Worm (Caenorhabditis elegans): ENCODE results near the gene nhr-248.

Gene nhr-248

ce11 chrV:17100829-17101228 lies 3.6 kb downstream of the nhr-248 start, which contains the start of gene ZK218.5:
Gene ZK218.5, plus strand, starts transcription at chrV:17101129.
- no peak for TF ChIP-seq fkh-10 (GFP tag; optimal IDR thresholded peaks at IDR 0.05)
- no peak for TF ChIP-seq K09A11.1 (tag; optimal IDR thresholded peaks at IDR 0.05; ENCODE audit: insufficient read depth)
- no peak for TF ChIP-seq ceh-48 (tag; optimal IDR thresholded peaks at IDR 0.05)
- TF ChIP-seq lin-11 (tag; optimal IDR thresholded peaks at IDR 0.05): no peak
- TF ChIP-seq T23F11.4 (GFP tag; optimal IDR thresholded peaks at IDR 0.05): no peak
- TF ChIP-seq unc-86 (tag; optimal IDR thresholded peaks at IDR 0.05): no peak
- TF ChIP-seq elt-2 (tag; optimal IDR thresholded peaks at IDR 0.05): no peak
- TF ChIP-seq C08G9.2 (tag; optimal IDR thresholded peaks at IDR 0.05): no peak
- TF ChIP-seq pha-4 (tag; optimal IDR thresholded peaks at IDR 0.05): no peak
- no peak for TF ChIP-seq ttx-3 (tag; optimal IDR thresholded peaks at IDR 0.05)
- TF ChIP-seq K02D7.2 (tag; optimal IDR thresholded peaks at IDR 0.05): no peak
- TF ChIP-seq tbx-7 (tag; optimal IDR thresholded peaks at IDR 0.05): no peak
- TF ChIP-seq Y22D7AL.16 (tag; optimal IDR thresholded peaks at IDR 0.05): no peak
- TF ChIP-seq pat-9 (tag; optimal IDR thresholded peaks at IDR 0.05): no peak
- TF ChIP-seq odd-2 (tag; optimal IDR thresholded peaks at IDR 0.05): no peak
- no peak for TF ChIP-seq sox-4 (tag; optimal IDR thresholded peaks at IDR 0.05)
- no peak for TF ChIP-seq che-1 (tag; optimal IDR thresholded peaks at IDR 0.05)
- TF ChIP-seq elt-4 (tag; optimal IDR thresholded peaks at IDR 0.05): no peak
- no peak for TF ChIP-seq sdc-2 (tag; optimal IDR thresholded peaks at IDR 0.05)

ce11 chrV:17098669-17099068 lies 5.8 kb downstream of the nhr-248 start, which contains the start of the genes ZK218.3 and ZK218.4:
Gene ZK218.3, minus strand, starts transcription at chrV:17098769.
Gene ZK218.4, plus strand, starts transcription at chrV:17098854.
- TF ChIP-seq ceh-48 (tag; optimal IDR thresholded peaks at IDR 0.05): no peak
- no peak for TF ChIP-seq rnt-1 (tag; optimal IDR thresholded peaks at IDR 0.05)
- TF ChIP-seq zip-5 (tag; optimal IDR thresholded peaks at IDR 0.05): no peak
- no peak for TF ChIP-seq lin-11 (tag; optimal IDR thresholded peaks at IDR 0.05)
- no peak for TF ChIP-seq gmeb-2 (tag; optimal IDR thresholded peaks at IDR 0.05)
- TF ChIP-seq sdc-2 (tag; optimal IDR thresholded peaks at IDR 0.05): no peak
- TF ChIP-seq elt-2 (tag; optimal IDR thresholded peaks at IDR 0.05): no peak
- TF ChIP-seq pha-2 (tag; optimal IDR thresholded peaks at IDR 0.05): no peak
- TF ChIP-seq fkh-10 (GFP tag; optimal IDR thresholded peaks at IDR 0.05): no peak
- TF ChIP-seq madf-2 (tag; optimal IDR thresholded peaks at IDR 0.05): no peak
- TF ChIP-seq hlh-15 (tag; optimal IDR thresholded peaks at IDR 0.05): no peak
- TF ChIP-seq nhr-11 (tag; optimal IDR thresholded peaks at IDR 0.05): no peak
- no peak for TF ChIP-seq K09A11.1 (tag; optimal IDR thresholded peaks at IDR 0.05; ENCODE audit: insufficient read depth)
- no peak for TF ChIP-seq ceh-31 (tag; optimal IDR thresholded peaks at IDR 0.05)
- no peak for TF ChIP-seq hlh-6 (tag; optimal IDR thresholded peaks at IDR 0.05)
- TF ChIP-seq odd-2 (tag; optimal IDR thresholded peaks at IDR 0.05): no peak
- TF ChIP-seq C38D4.7 (GFP tag; optimal IDR thresholded peaks at IDR 0.05): no peak
- TF ChIP-seq ceh-22 (tag; optimal IDR thresholded peaks at IDR 0.05): no peak
- TF ChIP-seq unc-55 (GFP tag; optimal IDR thresholded peaks at IDR 0.05): no peak
- no peak for TF ChIP-seq fax-1 (tag; optimal IDR thresholded peaks at IDR 0.05)

- TF ChIP-seq hlh-15 (tag; optimal IDR thresholded peaks at IDR 0.05) (no peak), pros-1 (tag; optimal IDR thresholded peaks at IDR 0.05) (no peak), ceh-22 (tag; optimal IDR thresholded peaks at IDR 0.05) (no peak), elt-4 (tag; optimal IDR thresholded peaks at IDR 0.05) (no peak), ceh-34 (tag; optimal IDR thresholded peaks at IDR 0.05) (no peak), ceh-6 (GFP tag; optimal IDR thresholded peaks at IDR 0.05) (no peak), madf-2 (tag; optimal IDR thresholded peaks at IDR 0.05) (no peak), dmd-4 (tag; optimal IDR thresholded peaks at IDR 0.05; ENCODE audit: borderline replicate concordance) (no peak)
These were observed 9.9 kb downstream of the nhr-248 start for ce11 chrV:17094568-17094967.

- TF ChIP-seq ceh-45 (GFP tag; IDR thresholded peaks at IDR 0.05): no peak
- TF ChIP-seq dve-1 (tag; optimal IDR thresholded peaks at IDR 0.05): no peak
- no peak for TF ChIP-seq hlh-15 (tag; optimal IDR thresholded peaks at IDR 0.05)
- no peak for TF ChIP-seq unc-55 (GFP tag; optimal IDR thresholded peaks at IDR 0.05)
- TF ChIP-seq zip-5 (tag; optimal IDR thresholded peaks at IDR 0.05): no peak
- no peak for TF ChIP-seq sox-4 (tag; optimal IDR thresholded peaks at IDR 0.05)
- no peak for TF ChIP-seq ttx-3 (tag; optimal IDR thresholded peaks at IDR 0.05)
- TF ChIP-seq ahr-1 (tag; optimal IDR thresholded peaks at IDR 0.05): no peak
- TF ChIP-seq ama-1 (optimal IDR thresholded peaks at IDR 0.05): no peak
- TF ChIP-seq npax-4 (tag; optimal IDR thresholded peaks at IDR 0.05): no peak
- no peak for TF ChIP-seq ceh-19 (GFP tag; optimal IDR thresholded peaks at IDR 0.05)
- no peak for TF ChIP-seq fkh-10 (GFP tag; optimal IDR thresholded peaks at IDR 0.05)
- TF ChIP-seq K09A11.1 (tag; optimal IDR thresholded peaks at IDR 0.05; ENCODE audit: insufficient read depth): no peak
- no peak for TF ChIP-seq madf-2 (tag; optimal IDR thresholded peaks at IDR 0.05)
- TF ChIP-seq unc-86 (tag; optimal IDR thresholded peaks at IDR 0.05): no peak
These were observed 12.2 kb downstream of the nhr-248 start, which contains the start of gene ZK218.1 for ce11 chrV:17092262-17092661. Gene ZK218.1, plus strand, starts transcription at chrV:17092562.

All from whole organism, late embryonic.